Worm (Caenorhabditis elegans) whole organism, early embryonic: ENCODE data around the gene C18C4.7.

Experiments used
- B0310.2 ChIP-seq: sonication (generic microtip); optimal IDR thresholded peaks from 2 replicates; lab custom pipeline; 2016; ENCODE audit warnings: mild to moderate bottlenecking, missing genetic modification characterization, missing compliant biosample characterization
- F13C5.2 ChIP-seq: sonication (generic microtip); optimal IDR thresholded peaks from 2 replicates; lab custom pipeline; 2017; ENCODE audit warnings: mild to moderate bottlenecking, missing genetic modification characterization, inconsistent platforms, missing compliant biosample characterization
- aly-1 ChIP-seq: sonication (generic microtip); optimal IDR thresholded peaks from 2 replicates; lab custom pipeline; 2016; ENCODE audit warnings: missing genetic modification characterization, missing compliant biosample characterization
- ama-1 ChIP-seq: fragments of 150-350 bp; optimal IDR thresholded peaks from 2 replicates; lab custom pipeline; 2014
- ceh-13 ChIP-seq: fragments of 200-800 bp; sonication (Bioruptor generic); optimal IDR thresholded peaks from 2 replicates; lab custom pipeline; 2018; ENCODE audit warnings: mild to moderate bottlenecking, missing genetic modification characterization, missing compliant biosample characterization
- ceh-36 ChIP-seq: sonication (generic microtip); optimal IDR thresholded peaks from 2 replicates; lab custom pipeline; 2016; ENCODE audit warnings: missing genetic modification characterization, inconsistent platforms, missing compliant biosample characterization
- ets-7 ChIP-seq: sonication (generic microtip); optimal IDR thresholded peaks from 2 replicates; lab custom pipeline; 2016; ENCODE audit warnings: missing genotype, missing genetic modification characterization, missing compliant biosample characterization
- flt-1 ChIP-seq: fragments of 200-800 bp; sonication (Bioruptor generic); IDR thresholded peaks from 2 replicates; pipeline ENCODE4 v1.3.6; 2022; ENCODE audit warnings: missing genetic modification characterization, missing compliant biosample characterization
- hmbx-1 ChIP-seq: sonication (generic microtip); optimal IDR thresholded peaks from 2 replicates; lab custom pipeline; 2016; ENCODE audit warnings: mild to moderate bottlenecking, missing genetic modification characterization, missing compliant biosample characterization
- hmg-4 ChIP-seq: fragments of 200-800 bp; sonication (Bioruptor generic); optimal IDR thresholded peaks from 2 replicates; lab custom pipeline; 2018; ENCODE audit warnings: mild to moderate bottlenecking, missing genetic modification characterization, missing compliant biosample characterization
- hnd-1 ChIP-seq: sonication (generic microtip); optimal IDR thresholded peaks from 2 replicates; lab custom pipeline; 2016; ENCODE audit warnings: missing genetic modification characterization, missing compliant biosample characterization
- pes-1 ChIP-seq: fragments of 200-800 bp; sonication (Bioruptor generic); IDR thresholded peaks from 2 replicates; pipeline ENCODE4 v1.3.6; 2022; ENCODE audit warnings: missing genetic modification reagents, missing genetic modification characterization, missing compliant biosample characterization
- tra-4 ChIP-seq: sonication (generic microtip); optimal IDR thresholded peaks from 2 replicates; lab custom pipeline; 2017; ENCODE audit warnings: missing genetic modification characterization, missing compliant biosample characterization

ce11 chrV:5587042-5587441 is 20.0 kb upstream of the C18C4.7 start:
- TF ChIP-seq flt-1 (GFP tag; lab: Robert Waterston, UW) (no peak), ama-1 (lab: Kevin White, UChicago) (no peak), hmbx-1 (tag; lab: Kevin White, UChicago) (no peak), F13C5.2 (tag; lab: Kevin White, UChicago) (no peak), ceh-13 (no peak), aly-1 (tag; lab: Kevin White, UChicago) (no peak), tra-4 (tag; lab: Kevin White, UChicago) (no peak), ets-7 (no peak), hmg-4 (GFP tag; lab: Kevin White, UChicago) (no peak), hnd-1 (tag; lab: Kevin White, UChicago) (no peak), pes-1 (GFP tag; lab: Robert Waterston, UW) (no peak), B0310.2 (no peak), ceh-36 (tag; lab: Kevin White, UChicago) (no peak)
